Worm (Caenorhabditis elegans): ENCODE results near the gene fipr-8.

fipr-8 gene

ce11 chrV:10243105-10243504, 3.3 kb upstream of the fipr-8 start, which contains the start of gene C12D8.9:
Gene C12D8.9 (minus strand): TSS chrV:10243205.
- TF ChIP-seq hnd-1 (tag; optimal IDR thresholded peaks at IDR 0.05) (no peak), scrt-1 (GFP tag; IDR thresholded peaks at IDR 0.05) (no peak), hmg-4 (GFP tag; optimal IDR thresholded peaks at IDR 0.05) (no peak)

DNA sequence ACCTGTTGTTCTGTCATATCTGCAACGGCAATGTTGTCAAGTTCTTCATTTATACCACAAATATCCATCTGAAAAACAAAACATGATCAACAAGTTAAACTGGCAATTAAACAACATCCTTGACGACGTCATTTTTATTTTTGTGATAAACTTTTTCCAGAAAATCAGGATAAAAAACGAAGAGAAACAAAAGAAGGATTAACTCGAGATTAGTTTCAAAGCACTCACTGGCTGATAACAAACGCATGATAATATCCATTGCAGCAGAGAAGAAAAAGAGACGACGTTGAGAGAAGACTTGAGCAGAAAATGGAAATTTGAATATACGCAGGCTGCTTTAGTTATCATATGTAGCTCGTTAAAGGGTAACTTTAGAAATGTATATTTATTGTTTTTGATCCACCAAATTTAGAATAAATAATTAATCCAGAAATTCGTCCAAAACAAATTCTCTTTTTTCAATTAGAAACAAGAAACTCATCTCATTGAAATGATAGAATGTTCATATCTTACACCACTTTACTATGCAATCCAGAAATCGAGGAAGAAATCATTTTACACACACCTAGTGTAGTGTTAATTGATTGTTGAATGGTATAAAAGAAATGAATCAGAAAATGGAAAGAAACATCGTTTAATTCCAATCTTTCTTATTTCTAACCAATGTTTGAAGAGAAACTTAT, 1.5 kb upstream of the fipr-8 start, which contains the start of the genes C12D8.21 and col-148:
TSS of gene C12D8.21 (minus strand) at position 68 of the 683 bp plus-strand sequence.
TSS of gene col-148 (plus strand) at position 633 of the 683 bp plus-strand sequence.
- TF ChIP-seq sea-1 (GFP tag; conservative IDR thresholded peaks at IDR 0.05): no peak
- no peak for TF ChIP-seq hmg-4 (GFP tag; optimal IDR thresholded peaks at IDR 0.05)
- no peak for TF ChIP-seq aly-1 (tag; optimal IDR thresholded peaks at IDR 0.05)
- TF ChIP-seq hmbx-1 (tag; optimal IDR thresholded peaks at IDR 0.05): no peak
- no peak for TF ChIP-seq B0310.2 (tag; optimal IDR thresholded peaks at IDR 0.05)
- no peak for TF ChIP-seq ama-1 (optimal IDR thresholded peaks at IDR 0.05)
- TF ChIP-seq tbx-37 (GFP tag; conservative IDR thresholded peaks at IDR 0.05): no peak
- no peak for TF ChIP-seq hnd-1 (tag; optimal IDR thresholded peaks at IDR 0.05)
- TF ChIP-seq tra-4 (tag; optimal IDR thresholded peaks at IDR 0.05): no peak
- no peak for TF ChIP-seq F13C5.2 (tag; optimal IDR thresholded peaks at IDR 0.05)
- TF ChIP-seq tbx-11 (GFP tag; IDR thresholded peaks at IDR 0.05): no peak
- no peak for TF ChIP-seq pes-1 (GFP tag; IDR thresholded peaks at IDR 0.05)
- TF ChIP-seq flt-1 (GFP tag; IDR thresholded peaks at IDR 0.05): no peak
- TF ChIP-seq ceh-13 (GFP tag; optimal IDR thresholded peaks at IDR 0.05): no peak
- TF ChIP-seq scrt-1 (GFP tag; IDR thresholded peaks at IDR 0.05): no peak
- TF ChIP-seq ceh-36 (tag; optimal IDR thresholded peaks at IDR 0.05): no peak
- no peak for TF ChIP-seq ets-7 (tag; optimal IDR thresholded peaks at IDR 0.05)

ce11 chrV:10238665-10239064, 1.1 kb downstream of the fipr-8 start, which contains the start of gene fubl-1:
Gene fubl-1 (minus strand): TSS chrV:10238866.
- TF ChIP-seq hmg-4 (GFP tag; optimal IDR thresholded peaks at IDR 0.05) (peak; percentile 37), tbx-37 (GFP tag; conservative IDR thresholded peaks at IDR 0.05) (no peak)

- no peak for TF ChIP-seq ama-1 (optimal IDR thresholded peaks at IDR 0.05)
- no peak for TF ChIP-seq tra-4 (tag; optimal IDR thresholded peaks at IDR 0.05)
- no peak for TF ChIP-seq hnd-1 (tag; optimal IDR thresholded peaks at IDR 0.05)
- TF ChIP-seq hmg-4 (GFP tag; optimal IDR thresholded peaks at IDR 0.05): no peak
- no peak for TF ChIP-seq aly-1 (tag; optimal IDR thresholded peaks at IDR 0.05)
- TF ChIP-seq F13C5.2 (tag; optimal IDR thresholded peaks at IDR 0.05): no peak
- TF ChIP-seq B0310.2 (tag; optimal IDR thresholded peaks at IDR 0.05): no peak
- TF ChIP-seq sea-1 (GFP tag; conservative IDR thresholded peaks at IDR 0.05): no peak
- TF ChIP-seq hmbx-1 (tag; optimal IDR thresholded peaks at IDR 0.05): no peak
- no peak for TF ChIP-seq ets-7 (tag; optimal IDR thresholded peaks at IDR 0.05)
- TF ChIP-seq tbx-11 (GFP tag; IDR thresholded peaks at IDR 0.05): no peak
- TF ChIP-seq pes-1 (GFP tag; IDR thresholded peaks at IDR 0.05): no peak
- TF ChIP-seq ceh-36 (tag; optimal IDR thresholded peaks at IDR 0.05): no peak
- no peak for TF ChIP-seq flt-1 (GFP tag; IDR thresholded peaks at IDR 0.05)
Observed at ce11 chrV:10237959-10238444, 1.8 kb downstream of the fipr-8 start.

- TF ChIP-seq ama-1 (optimal IDR thresholded peaks at IDR 0.05) (no peak), flt-1 (GFP tag; IDR thresholded peaks at IDR 0.05) (no peak), hmbx-1 (tag; optimal IDR thresholded peaks at IDR 0.05) (no peak), ceh-13 (GFP tag; optimal IDR thresholded peaks at IDR 0.05) (no peak), tra-4 (tag; optimal IDR thresholded peaks at IDR 0.05) (no peak), F13C5.2 (tag; optimal IDR thresholded peaks at IDR 0.05) (no peak), scrt-1 (GFP tag; IDR thresholded peaks at IDR 0.05) (no peak), sea-1 (GFP tag; conservative IDR thresholded peaks at IDR 0.05) (no peak), aly-1 (tag; optimal IDR thresholded peaks at IDR 0.05) (no peak), ets-7 (tag; optimal IDR thresholded peaks at IDR 0.05) (no peak), tbx-11 (GFP tag; IDR thresholded peaks at IDR 0.05) (no peak), B0310.2 (tag; optimal IDR thresholded peaks at IDR 0.05) (no peak), tbx-37 (GFP tag; conservative IDR thresholded peaks at IDR 0.05) (no peak)
Observed at ce11 chrV:10237171-10237570, 2.6 kb downstream of the fipr-8 start.

ce11 chrV:10233330-10233729, 6.4 kb downstream of the fipr-8 start, which contains the start of gene str-182:
Gene str-182 (minus strand): TSS chrV:10233430.
- TF ChIP-seq scrt-1 (GFP tag; IDR thresholded peaks at IDR 0.05) (no peak), hmbx-1 (tag; optimal IDR thresholded peaks at IDR 0.05) (no peak), tbx-37 (GFP tag; conservative IDR thresholded peaks at IDR 0.05) (no peak), ceh-13 (GFP tag; optimal IDR thresholded peaks at IDR 0.05) (no peak), hnd-1 (tag; optimal IDR thresholded peaks at IDR 0.05) (no peak), hmg-4 (GFP tag; optimal IDR thresholded peaks at IDR 0.05) (no peak), F13C5.2 (tag; optimal IDR thresholded peaks at IDR 0.05) (no peak), tbx-11 (GFP tag; IDR thresholded peaks at IDR 0.05) (no peak), B0310.2 (tag; optimal IDR thresholded peaks at IDR 0.05) (no peak)

ce11 chrV:10230932-10231331, 8.8 kb downstream of the fipr-8 start, which contains the start of gene fipr-6:
Gene fipr-6 (plus strand): TSS chrV:10231232.
- no peak for TF ChIP-seq hmg-4 (GFP tag; optimal IDR thresholded peaks at IDR 0.05)
- no peak for TF ChIP-seq aly-1 (tag; optimal IDR thresholded peaks at IDR 0.05)
- no peak for TF ChIP-seq scrt-1 (GFP tag; IDR thresholded peaks at IDR 0.05)
- TF ChIP-seq flt-1 (GFP tag; IDR thresholded peaks at IDR 0.05): no peak
- TF ChIP-seq tra-4 (tag; optimal IDR thresholded peaks at IDR 0.05): no peak
- TF ChIP-seq hmbx-1 (tag; optimal IDR thresholded peaks at IDR 0.05): no peak
